Fruit fly (Drosophila melanogaster): ENCODE measurements around the gene CG43057.

Gene CG43057

dm6 chr2L:8212666-8213270 lies 31.0 kb downstream of the CG43057 start, which contains the start of the genes CG8372 and CG8360 (continued):
- peak; percentile 98 for TF ChIP-seq Sox102F (GFP tag; optimal IDR thresholded peaks at IDR 0.05)
- TF ChIP-seq NK7.1 (GFP tag; optimal IDR thresholded peaks at IDR 0.05): peak; percentile 98
- TF ChIP-seq CG17186 (GFP tag; optimal IDR thresholded peaks at IDR 0.05): peak; percentile 95
- peak; percentile 97 for TF ChIP-seq sr (GFP tag; IDR thresholded peaks at IDR 0.05)
- peak; percentile 98 for TF ChIP-seq Taf1 (GFP tag; IDR thresholded peaks at IDR 0.05)
- TF ChIP-seq fd3F (GFP tag; optimal IDR thresholded peaks at IDR 0.05): peak; percentile 96
- peak; percentile 97 for TF ChIP-seq CG31388 (GFP tag; optimal IDR thresholded peaks at IDR 0.05)
- peak; percentile 65 for TF ChIP-seq Sin3A (optimal IDR thresholded peaks at IDR 0.05)
- TF ChIP-seq kay (GFP tag; optimal IDR thresholded peaks at IDR 0.05): peak; percentile 97
- peak; percentile 98 for TF ChIP-seq CG16815 (GFP tag; optimal IDR thresholded peaks at IDR 0.05)
- TF ChIP-seq CG7271 (tag; optimal IDR thresholded peaks at IDR 0.05): peak; percentile 96
- TF ChIP-seq ken (GFP tag; IDR thresholded peaks at IDR 0.05): peak; percentile 99
- peak; percentile 99 for TF ChIP-seq CG11456 (GFP tag; IDR thresholded peaks at IDR 0.05)
- peak; percentile 57; the same call in 2 of the 3 replicates for TF ChIP-seq knrl (GFP tag; IDR thresholded peaks at IDR 0.05; ENCODE audit: partially characterized antibody)
- peak; percentile 99 for TF ChIP-seq CG2120 (GFP tag; optimal IDR thresholded peaks at IDR 0.05)
- TF ChIP-seq CG1602 (GFP tag; optimal IDR thresholded peaks at IDR 0.05): peak; percentile 99
- TF ChIP-seq CG17568 (GFP tag; optimal IDR thresholded peaks at IDR 0.05): peak; percentile 98
- no peak for TF ChIP-seq CG8478 (optimal IDR thresholded peaks at IDR 0.05)
- TF ChIP-seq ttk (GFP tag; IDR thresholded peaks at IDR 0.05): peak; percentile 99
- peak; percentile 100 for TF ChIP-seq lilli (GFP tag; optimal IDR thresholded peaks at IDR 0.05)
- TF ChIP-seq Eip74EF (GFP tag; optimal IDR thresholded peaks at IDR 0.05): peak in 1 of 2 experiments; percentile 96
- peak; percentile 99 for TF ChIP-seq tx (GFP tag; optimal IDR thresholded peaks at IDR 0.05)
- peak; percentile 99 for TF ChIP-seq CG16863 (GFP tag; optimal IDR thresholded peaks at IDR 0.05)
- peak; percentile 96 for TF ChIP-seq toy (GFP tag; IDR thresholded peaks at IDR 0.05)
- peak; percentile 96 for TF ChIP-seq CG15696 (tag; optimal IDR thresholded peaks at IDR 0.05)
- peak; percentile 92 for TF ChIP-seq Lhr (GFP tag; optimal IDR thresholded peaks at IDR 0.05)
- peak; percentile 97 for TF ChIP-seq CG4328 (GFP tag; optimal IDR thresholded peaks at IDR 0.05)
- peak; percentile 99 for TF ChIP-seq CG4424 (GFP tag; optimal IDR thresholded peaks at IDR 0.05)
- peak; percentile 92 for TF ChIP-seq CG31365 (tag; optimal IDR thresholded peaks at IDR 0.05)
- TF ChIP-seq corto (GFP tag; optimal IDR thresholded peaks at IDR 0.05): peak; percentile 99
- TF ChIP-seq CG7745 (tag; optimal IDR thresholded peaks at IDR 0.05): peak; percentile 18
- TF ChIP-seq lmd (GFP tag; IDR thresholded peaks at IDR 0.05): peak; percentile 99
- TF ChIP-seq CG4730 (GFP tag; IDR thresholded peaks at IDR 0.05): peak; percentile 99
- peak; percentile 92 for TF ChIP-seq stwl (tag; optimal IDR thresholded peaks at IDR 0.05)
- peak; percentile 92 for TF ChIP-seq CkIIα-i1 (GFP tag; IDR thresholded peaks at IDR 0.05)
- peak; percentile 99 for TF ChIP-seq Gug (GFP tag; IDR thresholded peaks at IDR 0.05)
- TF ChIP-seq Ets97D (GFP tag; optimal IDR thresholded peaks at IDR 0.05): peak; percentile 96
- peak; percentile 58 for TF ChIP-seq BEAF-32 (GFP tag; optimal IDR thresholded peaks at IDR 0.05)
- peak; percentile 99 for TF ChIP-seq esg (GFP tag; conservative IDR thresholded peaks at IDR 0.05)
- peak; percentile 97 for TF ChIP-seq CG17612 (GFP tag; IDR thresholded peaks at IDR 0.05)
- peak; percentile 98 for TF ChIP-seq tap (tag; optimal IDR thresholded peaks at IDR 0.05)
- peak; percentile 100 for TF ChIP-seq sens (GFP tag)
- TF ChIP-seq CG31441 (GFP tag; IDR thresholded peaks at IDR 0.05): peak; percentile 98
- peak; percentile 97 for TF ChIP-seq CG12104 (GFP tag; optimal IDR thresholded peaks at IDR 0.05)
- TF ChIP-seq CG2202 (tag; optimal IDR thresholded peaks at IDR 0.05): peak; percentile 98
- TF ChIP-seq Aef1 (GFP tag; IDR thresholded peaks at IDR 0.05): peak; percentile 99
- no peak for TF ChIP-seq bbx (GFP tag; IDR thresholded peaks at IDR 0.05; ENCODE audit: partially characterized antibody)
- 0 out of 3 replicates have a peak, but pooled peaks have one; percentile 25 for TF ChIP-seq CG6791 (GFP tag; IDR thresholded peaks at IDR 0.05; ENCODE audit: partially characterized antibody)
- TF ChIP-seq CG33213 (GFP tag; optimal IDR thresholded peaks at IDR 0.05): peak; percentile 99
- TF ChIP-seq pum (GFP tag; optimal IDR thresholded peaks at IDR 0.05): peak; percentile 99
- TF ChIP-seq CG10565 (GFP tag; optimal IDR thresholded peaks at IDR 0.05): peak; percentile 97

Measured in whole organism, embryonic.